Fruit fly (Drosophila melanogaster) S2 (cell line): Measurements from ENCODE around the gene mei-P22.

Experiments
- CG8478 ChIP-seq: fragments of >200 bp; optimal IDR thresholded peaks from 2 replicates; lab custom pipeline; 2018
- CTCF ChIP-seq, 2 experiments: fragments of >200 bp; optimal IDR thresholded peaks; 2 replicates each; lab custom pipeline; 2018

The mei-P22 gene

DNA sequence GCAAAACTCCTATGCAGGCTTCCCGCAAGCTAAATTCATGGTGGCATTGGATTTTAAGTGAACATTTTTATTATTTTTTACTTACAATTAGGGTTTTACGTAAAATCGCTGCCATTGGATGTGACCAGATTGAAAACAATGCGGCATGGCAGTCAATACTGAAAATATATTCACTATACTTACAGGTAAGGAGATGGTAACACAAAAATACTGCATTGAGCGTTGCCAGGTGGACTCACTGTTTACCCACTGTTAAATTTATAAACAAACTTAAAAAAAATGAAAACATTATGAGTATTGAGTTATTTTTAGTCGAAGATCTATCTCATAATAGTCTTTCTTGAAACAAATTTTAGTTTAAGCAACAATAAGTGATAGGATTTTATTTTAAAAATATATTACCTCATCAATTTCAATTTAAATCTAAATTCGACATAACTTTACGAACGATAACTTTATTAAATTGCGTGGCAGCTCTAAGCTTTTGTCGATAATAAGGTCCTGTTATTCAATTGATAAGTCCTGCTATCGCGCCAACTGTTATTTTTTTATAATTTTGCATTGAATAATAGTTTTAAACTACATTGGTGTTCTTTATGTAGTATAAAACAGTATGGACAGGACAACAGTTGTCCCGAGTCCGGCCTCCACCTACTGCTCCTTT is at the start of gene mei-P22, which contains the start of gene mRpL50:
Gene mei-P22 (plus strand): TSS at position 614 of the 664 bp plus-strand sequence.
Gene mRpL50 (minus strand): TSS at position 159 of the 664 bp plus-strand sequence.
- no peak for TF ChIP-seq CG8478
- TF ChIP-seq CTCF (optimal IDR thresholded peaks at IDR 0.05; lab: Kevin White, UChicago), result no peak

- TF ChIP-seq CTCF (optimal IDR thresholded peaks at IDR 0.05; lab: Kevin White, UChicago) (no peak), CG8478 (no peak)
Measured at dm6 chr3L:7234212-7234611, 10.0 kb upstream of the mei-P22 start, which contains the start of gene CG14826. CG14826 (plus strand) TSS chr3L:7234512.

dm6 chr3L:7238072-7238759 is 6.0 kb upstream of the mei-P22 start, which contains the start of the genes CG14829 and BHD:
CG14829 (minus strand) TSS chr3L:7238122.
BHD (plus strand) TSS chr3L:7238542.
- no peak for TF ChIP-seq CG8478
- no peak for TF ChIP-seq CTCF (optimal IDR thresholded peaks at IDR 0.05; lab: Kevin White, UChicago)

DNA sequence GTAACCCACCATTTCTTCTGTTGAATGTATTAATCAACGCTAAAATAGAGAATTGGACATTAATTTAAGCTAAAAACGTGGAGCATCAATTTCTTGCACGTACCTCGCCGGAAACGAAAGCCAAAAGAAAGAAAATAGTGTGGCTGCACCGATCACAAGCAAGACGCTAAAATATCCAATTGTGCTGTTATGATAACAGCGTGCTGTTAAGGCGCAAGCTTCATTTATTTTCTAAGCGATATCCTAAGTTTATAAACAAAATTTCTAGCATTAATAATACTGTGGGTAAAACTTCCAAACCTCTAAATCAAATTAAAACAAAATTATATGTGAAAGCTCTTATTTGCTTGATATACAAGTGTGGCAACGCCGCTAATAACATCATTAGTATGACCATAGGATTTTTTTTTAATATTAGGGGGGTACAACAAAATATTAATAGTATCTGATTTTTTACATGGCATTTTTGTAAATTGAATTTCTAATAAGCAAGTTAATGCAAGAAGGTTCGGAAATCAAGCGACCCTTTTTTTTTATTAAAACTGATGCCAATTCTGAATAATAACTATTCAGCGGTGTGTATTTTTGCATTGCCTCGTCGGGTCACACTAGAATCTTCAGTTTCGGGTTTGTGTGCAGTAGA is 2.9 kb upstream of the mei-P22 start, which contains the start of the genes RpL18 and Neos:
Gene RpL18 (minus strand): TSS at position 135 of the 643 bp plus-strand sequence.
Gene Neos (plus strand): TSS at position 412 of the 643 bp plus-strand sequence.
- TF ChIP-seq CG8478, result no peak
- TF ChIP-seq CTCF (optimal IDR thresholded peaks at IDR 0.05; lab: Kevin White, UChicago), result no peak

DNA sequence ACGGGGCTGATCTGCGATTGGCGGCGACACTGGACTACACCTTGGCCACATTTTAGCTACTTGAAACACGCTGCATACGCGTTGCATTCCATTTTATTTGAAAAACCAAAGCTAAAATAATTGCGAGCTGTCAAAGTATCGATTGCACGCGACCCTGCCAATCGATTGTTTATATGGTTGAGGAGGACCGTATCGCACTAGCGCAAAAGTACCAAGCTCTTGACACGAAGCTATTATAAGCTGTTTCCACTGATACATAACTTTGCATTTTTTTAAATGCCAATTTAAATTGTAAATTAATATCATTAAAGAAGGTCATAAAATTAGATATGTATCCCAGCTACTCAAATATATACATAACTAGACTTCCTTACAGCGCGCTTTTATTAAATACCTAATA is 5.0 kb downstream of the mei-P22 start, which contains the start of gene Cdc27:
Gene Cdc27 (minus strand): TSS at position 174 of the 400 bp plus-strand sequence.
- TF ChIP-seq CG8478 (no peak), CTCF (optimal IDR thresholded peaks at IDR 0.05; lab: Kevin White, UChicago) (peak; percentile 1 to 36)

DNA sequence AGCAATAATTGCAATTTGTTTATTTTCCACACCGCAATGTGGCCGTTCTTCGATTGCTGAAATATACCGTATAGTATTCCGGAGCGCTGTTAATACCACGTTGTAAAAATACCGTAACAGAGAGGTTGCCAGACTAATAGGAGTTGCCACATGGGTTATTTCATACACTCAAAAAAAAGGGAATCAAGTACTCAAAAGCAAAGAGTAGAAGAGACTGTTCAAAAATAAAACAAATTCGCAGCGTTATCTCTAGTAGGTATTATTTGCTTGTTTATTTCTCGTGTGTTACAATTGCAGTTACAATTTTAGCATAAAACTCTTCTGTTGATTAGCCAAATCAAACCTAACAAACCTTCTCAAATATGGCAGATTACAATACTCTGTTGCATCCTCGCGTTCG is 6.3 kb downstream of the mei-P22 start, which contains the start of gene MED4:
Gene MED4 (minus strand): TSS at position 59 of the 400 bp plus-strand sequence.
- peak in 1 of 2 experiments; percentile 10 for TF ChIP-seq CTCF (optimal IDR thresholded peaks at IDR 0.05; lab: Kevin White, UChicago)
- no peak for TF ChIP-seq CG8478

DNA sequence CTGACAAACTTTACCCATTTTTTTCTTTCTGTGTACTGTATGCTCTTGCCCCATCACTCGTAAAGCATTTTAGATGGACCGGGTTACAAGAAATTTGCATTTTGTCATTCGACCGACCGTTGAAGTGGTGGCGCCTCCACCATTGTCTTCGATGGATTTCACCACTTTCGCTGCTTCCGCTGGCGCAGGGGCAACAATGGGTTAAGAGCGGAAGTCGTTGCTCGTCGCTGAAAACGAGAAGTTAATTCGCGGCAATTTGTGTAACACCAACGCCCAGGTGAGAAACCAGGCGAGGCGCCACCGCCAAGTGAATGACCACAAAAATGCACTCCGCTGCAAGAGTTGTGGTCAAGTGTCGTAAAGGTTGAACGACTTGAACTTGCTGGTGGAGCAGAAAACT is 10.5 kb downstream of the mei-P22 start:
- no peak for TF ChIP-seq CTCF (optimal IDR thresholded peaks at IDR 0.05; lab: Kevin White, UChicago)
- no peak for TF ChIP-seq CG8478

DNA sequence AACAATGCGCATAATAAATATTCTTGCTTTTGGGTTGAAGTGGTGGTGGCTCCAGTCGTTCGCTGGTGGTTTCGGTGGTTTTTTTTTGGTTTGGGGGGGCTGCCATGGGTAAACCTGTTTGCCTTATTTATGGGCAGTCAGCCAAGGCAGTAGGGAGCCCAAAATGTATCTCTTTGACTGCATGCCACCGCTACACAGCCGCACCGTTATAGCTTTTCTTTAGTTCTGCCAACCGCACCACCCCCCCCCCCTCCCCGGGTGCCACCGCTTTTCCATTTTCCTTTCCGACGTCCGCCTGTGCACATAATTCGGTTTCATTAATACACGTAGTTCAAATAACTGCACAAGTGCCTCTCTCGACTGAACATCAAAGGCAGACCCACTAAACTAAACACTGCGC is 14.1 kb downstream of the mei-P22 start:
- TF ChIP-seq CG8478 (no peak), CTCF (optimal IDR thresholded peaks at IDR 0.05; lab: Kevin White, UChicago) (no peak)

- TF ChIP-seq CG8478, result no peak
Measured at dm6 chr3L:7262471-7262870, 18.3 kb downstream of the mei-P22 start.

dm6 chr3L:7263757-7264516 is 19.7 kb downstream of the mei-P22 start, which contains the start of gene CG14830:
CG14830 (minus strand) TSS chr3L:7263920.
- TF ChIP-seq CTCF (optimal IDR thresholded peaks at IDR 0.05; lab: Kevin White, UChicago) (no peak), CG8478 (no peak)

DNA sequence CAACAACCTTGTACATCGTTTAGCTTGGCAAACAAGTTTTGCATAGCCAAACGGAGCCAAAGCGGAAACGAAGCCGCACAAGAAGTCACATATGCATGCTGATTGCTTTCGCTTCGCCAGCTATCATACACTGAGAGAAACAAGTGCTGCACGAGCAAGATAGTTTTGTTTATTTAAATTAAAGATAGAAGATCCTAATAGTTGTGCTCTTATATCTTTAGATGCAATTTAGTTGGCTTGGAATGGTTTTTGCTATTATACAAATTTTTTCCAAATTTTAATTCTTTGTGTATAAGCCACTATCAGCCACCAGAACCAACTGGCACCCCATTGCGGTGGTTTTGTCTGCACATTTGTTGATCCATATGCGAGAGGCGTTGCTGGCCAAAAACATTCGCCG is 39.4 kb downstream of the mei-P22 start:
- TF ChIP-seq CTCF (optimal IDR thresholded peaks at IDR 0.05; lab: Kevin White, UChicago) (no peak), CG8478 (no peak)
